Worm (Caenorhabditis elegans) whole organism, L4 larva: ENCODE data around the gene nhr-10.
A peak's percentile ranks its signal among the peaks of the same experiment; 100 is the strongest.

Experiments used
- D1046.2 ChIP-seq: fragments of 200-800 bp; sonication (Bioruptor generic); IDR thresholded peaks from 2 replicates; pipeline ENCODE4 v1.3.6; 2022; ENCODE audit warnings: missing genetic modification characterization, missing compliant biosample characterization
- F26F4.8 ChIP-seq: fragments of 200-800 bp; sonication (Bioruptor generic); conservative IDR thresholded peaks from 2 replicates; pipeline ENCODE4 v1.3.6; 2022; ENCODE audit warnings: missing genetic modification characterization, missing compliant biosample characterization
- F37D6.2 ChIP-seq: sonication (generic microtip); optimal IDR thresholded peaks from 2 replicates; lab custom pipeline; 2016; ENCODE audit warnings: mild to moderate bottlenecking, missing genetic modification characterization, missing compliant biosample characterization
- T20F7.1 ChIP-seq: fragments of 200-800 bp; sonication (Bioruptor generic); optimal IDR thresholded peaks from 2 replicates; lab custom pipeline; 2018; ENCODE audit warnings: mild to moderate bottlenecking, missing genetic modification characterization, missing compliant biosample characterization
- ama-1 ChIP-seq: fragments of 150-350 bp; optimal IDR thresholded peaks from 2 replicates; lab custom pipeline; 2014; ENCODE audit warnings: inconsistent platforms, mixed read lengths
- arid-1 ChIP-seq: fragments of 200-800 bp; sonication (Bioruptor generic); conservative IDR thresholded peaks from 2 replicates; pipeline ENCODE4 v1.3.6; 2022; ENCODE audit warnings: missing genetic modification reagents, missing genetic modification characterization, missing compliant biosample characterization
- ceh-20 ChIP-seq: fragments of 200-800 bp; sonication (Bioruptor generic); IDR thresholded peaks from 2 replicates; pipeline ENCODE4 v1.3.6; 2022; ENCODE audit warnings: missing genetic modification reagents, missing genetic modification characterization, missing compliant biosample characterization
- ceh-28 ChIP-seq: fragments of 150-350 bp; optimal IDR thresholded peaks from 2 replicates; lab custom pipeline; 2014; ENCODE audit warnings: missing biosample characterization, missing genetic modification reagents, missing genetic modification characterization
- ceh-44 ChIP-seq: fragments of 200-800 bp; sonication (Bioruptor generic); IDR thresholded peaks from 2 replicates; pipeline ENCODE4 v1.3.6; 2022; ENCODE audit warnings: missing genetic modification reagents, missing genetic modification characterization, missing compliant biosample characterization
- ceh-62 ChIP-seq: sonication (generic microtip); optimal IDR thresholded peaks from 2 replicates; lab custom pipeline; 2017; ENCODE audit warnings: missing biosample characterization, missing genetic modification characterization
- ctbp-1 ChIP-seq: fragments of 200-800 bp; sonication (Bioruptor generic); IDR thresholded peaks from 2 replicates; pipeline ENCODE4 v1.3.6; 2022; ENCODE audit warnings: missing genetic modification reagents, missing genetic modification characterization, missing compliant biosample characterization
- daf-16 ChIP-seq, 3 experiments: sonication (generic microtip); optimal IDR thresholded peaks; 2 replicates each; lab custom pipeline; 2016 to 2017; ENCODE audit warnings: missing genetic modification characterization in 3 of 3, missing genetic modification reagents in 3 of 3, mild to moderate bottlenecking in 2 of 3, missing compliant biosample characterization in 2 of 3, missing biosample characterization in 1 of 3, moderate library complexity in 1 of 3
- dmd-6 ChIP-seq: fragments of 200-800 bp; sonication (Bioruptor generic); IDR thresholded peaks from 2 replicates; pipeline ENCODE4 v1.3.6; 2022; ENCODE audit warnings: missing genetic modification reagents, missing genetic modification characterization, missing compliant biosample characterization
- dmd-8 ChIP-seq: fragments of 200-800 bp; sonication (Bioruptor generic); IDR thresholded peaks from 2 replicates; pipeline ENCODE4 v1.3.6; 2022; ENCODE audit warnings: missing genetic modification characterization, missing compliant biosample characterization
- dpl-1 ChIP-seq: fragments of 150-350 bp; optimal IDR thresholded peaks from 2 replicates; lab custom pipeline; 2014; ENCODE audit warnings: missing biosample characterization, missing genetic modification reagents, missing genetic modification characterization
- duxl-1 ChIP-seq: sonication (generic microtip); optimal IDR thresholded peaks from 2 replicates; lab custom pipeline; 2016; ENCODE audit warnings: mild to moderate bottlenecking, missing genetic modification characterization, moderate library complexity, missing compliant biosample characterization; ENCODE audit not compliant: poor library complexity
- dve-1 ChIP-seq: sonication (generic microtip); optimal IDR thresholded peaks from 2 replicates; lab custom pipeline; 2017; ENCODE audit warnings: antibody characterized with exemption, mild to moderate bottlenecking, missing genetic modification characterization, missing compliant biosample characterization; ENCODE audit not compliant: insufficient read depth
- fos-1 ChIP-seq: fragments of 150-350 bp; optimal IDR thresholded peaks from 2 replicates; lab custom pipeline; 2014; ENCODE audit warnings: missing biosample characterization, missing genetic modification characterization
- hif-1 ChIP-seq, 2 experiments: sonication (generic microtip); optimal IDR thresholded peaks; 2 replicates each; lab custom pipeline; 2016 to 2017; ENCODE audit warnings: missing compliant biosample characterization in 2 of 2, missing genetic modification characterization in 2 of 2, missing genetic modification reagents in 2 of 2, missing genotype in 2 of 2, mild to moderate bottlenecking in 1 of 2
- hlh-11 ChIP-seq: fragments of 200-800 bp; sonication (Bioruptor generic); optimal IDR thresholded peaks from 2 replicates; lab custom pipeline; 2018; ENCODE audit warnings: mild to moderate bottlenecking, missing genetic modification characterization, missing compliant biosample characterization
- hlh-30 ChIP-seq: sonication (generic microtip); optimal IDR thresholded peaks from 2 replicates; lab custom pipeline; 2017; ENCODE audit warnings: antibody characterized with exemption, mild to moderate bottlenecking, missing genetic modification characterization, missing compliant biosample characterization; ENCODE audit not compliant: insufficient read depth
- lim-7 ChIP-seq: fragments of 200-800 bp; sonication (Bioruptor generic); IDR thresholded peaks from 2 replicates; pipeline ENCODE4 v1.3.6; 2022; ENCODE audit warnings: missing genetic modification characterization, missing compliant biosample characterization
- lin-1 ChIP-seq: fragments of 200-800 bp; sonication (Bioruptor generic); IDR thresholded peaks from 2 replicates; pipeline ENCODE4 v1.3.6; 2022; ENCODE audit warnings: missing genetic modification reagents, missing genetic modification characterization, missing compliant biosample characterization
- lin-38 ChIP-seq: fragments of 200-800 bp; sonication (Bioruptor generic); IDR thresholded peaks from 2 replicates; pipeline ENCODE4 v1.3.6; 2022; ENCODE audit warnings: missing genetic modification reagents, missing genetic modification characterization, missing compliant biosample characterization
- lir-3 ChIP-seq: sonication (generic microtip); optimal IDR thresholded peaks from 2 replicates; lab custom pipeline; 2016; ENCODE audit warnings: mild to moderate bottlenecking, missing genetic modification characterization, missing compliant biosample characterization
- lsy-2 ChIP-seq, 2 experiments: fragments of 150-350 bp in 1 of 2; sonication (generic microtip) in 1 of 2; optimal IDR thresholded peaks; 2 replicates each; lab custom pipeline; 2014 to 2017; ENCODE audit warnings: missing biosample characterization in 2 of 2, missing genetic modification characterization in 2 of 2
- madf-9 ChIP-seq: fragments of 200-800 bp; sonication (Bioruptor generic); conservative IDR thresholded peaks from 2 replicates; pipeline ENCODE4 v1.3.6; 2022; ENCODE audit warnings: missing genetic modification reagents, missing genetic modification characterization, missing compliant biosample characterization
- mdl-1 ChIP-seq, 2 experiments: fragments of 150-350 bp in 1 of 2; sonication (generic microtip) in 1 of 2; optimal IDR thresholded peaks; 2 replicates each; lab custom pipeline; 2014 to 2017; ENCODE audit warnings: missing biosample characterization in 2 of 2, missing genetic modification characterization in 2 of 2
- mep-1 ChIP-seq: fragments of 150-350 bp; sonication (generic microtip); optimal IDR thresholded peaks from 3 replicates; lab custom pipeline; 2014; ENCODE audit warnings: missing biosample characterization, missing genetic modification characterization
- mes-2 ChIP-seq: sonication (generic microtip); optimal IDR thresholded peaks from 2 replicates; lab custom pipeline; 2016; ENCODE audit warnings: missing genotype, mild to moderate bottlenecking, missing genetic modification characterization, missing compliant biosample characterization; ENCODE audit not compliant: poor library complexity, severe bottlenecking
- mxl-2 ChIP-seq: fragments of 200-800 bp; sonication (Bioruptor generic); conservative IDR thresholded peaks from 2 replicates; pipeline ENCODE4 v1.3.6; 2022; ENCODE audit warnings: missing genetic modification reagents, missing genetic modification characterization, missing compliant biosample characterization
- nhr-10 ChIP-seq: fragments of 150-350 bp; optimal IDR thresholded peaks from 2 replicates; lab custom pipeline; 2014; ENCODE audit warnings: missing biosample characterization, missing genetic modification characterization
- nhr-102 ChIP-seq: sonication (generic microtip); optimal IDR thresholded peaks from 2 replicates; lab custom pipeline; 2016; ENCODE audit warnings: mild to moderate bottlenecking, missing genetic modification characterization, moderate library complexity, missing compliant biosample characterization
- nhr-11 ChIP-seq: fragments of 150-350 bp; optimal IDR thresholded peaks from 2 replicates; lab custom pipeline; 2014; ENCODE audit warnings: missing biosample characterization, missing genetic modification characterization
- nhr-28 ChIP-seq: fragments of 150-350 bp; optimal IDR thresholded peaks from 2 replicates; lab custom pipeline; 2014; ENCODE audit warnings: missing biosample characterization, missing genetic modification characterization
- nhr-41 ChIP-seq: fragments of 200-800 bp; sonication (Bioruptor generic); IDR thresholded peaks from 2 replicates; pipeline ENCODE4 v1.3.6; 2022; ENCODE audit warnings: missing genetic modification reagents, missing genetic modification characterization, missing compliant biosample characterization
- nhr-48 ChIP-seq: sonication (generic microtip); optimal IDR thresholded peaks from 2 replicates; lab custom pipeline; 2016; ENCODE audit warnings: mild to moderate bottlenecking, missing genetic modification characterization, missing compliant biosample characterization
- nhr-6 ChIP-seq: fragments of 150-350 bp; optimal IDR thresholded peaks from 2 replicates; lab custom pipeline; 2014; ENCODE audit warnings: missing biosample characterization, missing genetic modification characterization
- nhr-76 ChIP-seq: fragments of 150-350 bp; optimal IDR thresholded peaks from 2 replicates; lab custom pipeline; 2014; ENCODE audit warnings: missing biosample characterization, missing genetic modification characterization
- nhr-77 ChIP-seq: fragments of 150-350 bp; optimal IDR thresholded peaks from 2 replicates; lab custom pipeline; 2014; ENCODE audit warnings: missing biosample characterization, missing genetic modification characterization
- pqm-1 ChIP-seq: sonication (generic microtip); optimal IDR thresholded peaks from 2 replicates; lab custom pipeline; 2017; ENCODE audit warnings: missing biosample characterization, missing genetic modification characterization
- sdz-12 ChIP-seq: fragments of 200-800 bp; sonication (Bioruptor generic); optimal IDR thresholded peaks from 2 replicates; lab custom pipeline; 2018; ENCODE audit warnings: mild to moderate bottlenecking, missing genetic modification characterization, missing compliant biosample characterization
- spr-3 ChIP-seq: fragments of 200-800 bp; sonication (Bioruptor generic); optimal IDR thresholded peaks from 2 replicates; lab custom pipeline; 2018; ENCODE audit warnings: mild to moderate bottlenecking, missing genetic modification characterization, missing compliant biosample characterization
- unc-39 ChIP-seq: sonication (generic microtip); optimal IDR thresholded peaks from 2 replicates; lab custom pipeline; 2017; ENCODE audit warnings: missing biosample characterization, missing genetic modification characterization
- vab-7 ChIP-seq: fragments of 200-800 bp; sonication (Bioruptor generic); IDR thresholded peaks from 2 replicates; pipeline ENCODE4 v1.3.6; 2022; ENCODE audit warnings: missing genetic modification reagents, missing genetic modification characterization, missing compliant biosample characterization
- zip-11 ChIP-seq: fragments of 200-800 bp; sonication (Bioruptor generic); IDR thresholded peaks from 2 replicates; pipeline ENCODE4 v1.3.6; 2022; ENCODE audit warnings: missing genetic modification characterization, missing compliant biosample characterization
- ztf-7 ChIP-seq: fragments of 150-350 bp; optimal IDR thresholded peaks from 2 replicates; lab custom pipeline; 2014; ENCODE audit warnings: missing biosample characterization, missing genetic modification characterization

Gene nhr-10

DNA sequence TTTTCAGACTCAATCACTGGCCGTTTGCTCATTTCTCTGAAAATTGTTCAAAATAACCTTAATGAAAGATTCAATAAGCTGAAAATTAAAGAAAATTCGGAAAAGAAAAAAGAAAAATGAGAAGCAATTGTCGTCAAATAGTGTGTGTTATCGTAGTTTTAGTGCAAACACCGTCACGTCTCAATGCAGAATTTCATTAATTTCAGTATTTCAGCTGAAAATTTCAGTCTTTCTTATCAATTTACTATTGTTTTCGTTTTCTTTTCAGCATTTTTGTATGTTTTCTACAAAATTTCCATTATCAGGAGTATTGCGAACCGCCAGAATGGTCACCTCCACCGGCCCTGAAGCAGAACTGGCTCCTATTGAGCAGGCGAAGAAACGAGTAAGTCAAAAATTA, 7.6 kb upstream of the nhr-10 start, which contains the start of the genes B0280.9 and rpia-1 (continued):
- no peak for TF ChIP-seq hlh-30
- TF ChIP-seq ztf-7 (tag; lab: Kevin White, UChicago) = peak; percentile 5
- peak; percentile 6 for TF ChIP-seq dpl-1 (GFP tag; lab: Kevin White, UChicago)
- TF ChIP-seq hlh-11 (tag; lab: Kevin White, UChicago) = peak; percentile 40
- no peak for TF ChIP-seq ceh-62 (tag; lab: Kevin White, UChicago)
- no peak for TF ChIP-seq hif-1 (tag; optimal IDR thresholded peaks at IDR 0.05; lab: Kevin White, UChicago)
- no peak for TF ChIP-seq nhr-102 (tag; lab: Kevin White, UChicago)
- TF ChIP-seq lsy-2 (tag; optimal IDR thresholded peaks at IDR 0.05; lab: Kevin White, UChicago) = peak; percentile 42 to 96
- TF ChIP-seq unc-39 (tag; lab: Kevin White, UChicago) = no peak
- no peak for TF ChIP-seq lin-38 (GFP tag; lab: Robert Waterston, UW)

DNA sequence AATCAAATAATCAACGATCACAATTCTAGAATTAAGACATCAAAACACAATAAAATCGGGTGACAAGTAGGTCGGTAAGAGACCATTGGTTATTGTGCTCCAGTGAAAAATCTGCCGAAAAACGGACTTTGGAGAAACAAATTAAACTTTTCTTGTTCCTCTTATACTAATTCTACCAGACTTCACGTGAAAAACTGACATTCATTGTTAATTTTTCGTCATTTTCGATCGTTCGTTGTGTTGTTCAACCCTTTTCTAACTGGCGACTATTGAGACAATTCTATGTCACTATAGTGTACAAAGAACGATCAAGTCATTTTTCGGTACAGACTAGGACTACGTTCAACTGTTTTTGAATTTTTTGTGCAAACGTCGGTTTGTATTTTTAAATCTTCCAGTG, 5.2 kb upstream of the nhr-10 start:
- peak in 1 of 2 experiments; percentile 66 for TF ChIP-seq lsy-2 (tag; optimal IDR thresholded peaks at IDR 0.05; lab: Kevin White, UChicago)
- peak; percentile 63 for TF ChIP-seq nhr-28
- no peak for TF ChIP-seq F26F4.8
- TF ChIP-seq mxl-2 (GFP tag; lab: Robert Waterston, UW) = peak; percentile 96
- TF ChIP-seq lin-38 (GFP tag; lab: Robert Waterston, UW) = no peak
- peak; percentile 33 for TF ChIP-seq nhr-10
- TF ChIP-seq mep-1 = peak; percentile 40
- TF ChIP-seq duxl-1 (tag; lab: Kevin White, UChicago) = peak; percentile 16
- TF ChIP-seq nhr-77 (tag; lab: Kevin White, UChicago) = peak; percentile 29
- no peak for TF ChIP-seq ceh-28 (tag; lab: Kevin White, UChicago)
- peak; percentile 64 for TF ChIP-seq dve-1 (tag; lab: Kevin White, UChicago)
- peak; percentile 45 for TF ChIP-seq mes-2 (tag; lab: Kevin White, UChicago)
- no peak for TF ChIP-seq vab-7 (GFP tag; lab: Robert Waterston, UW)
- no peak for TF ChIP-seq lin-1 (GFP tag; lab: Robert Waterston, UW)
- TF ChIP-seq nhr-48 (tag; lab: Kevin White, UChicago) = peak; percentile 41
- peak; percentile 27 for TF ChIP-seq hlh-11 (tag; lab: Kevin White, UChicago)
- peak; percentile 31 for TF ChIP-seq ztf-7 (tag; lab: Kevin White, UChicago)
- TF ChIP-seq arid-1 (GFP tag; lab: Robert Waterston, UW) = 0 out of 2 replicates have a peak, but pooled peaks have one; percentile 14
- peak; percentile 12 for TF ChIP-seq pqm-1 (tag; lab: Kevin White, UChicago)
- peak; percentile 59 for TF ChIP-seq ama-1 (lab: Kevin White, UChicago)
- no peak for TF ChIP-seq nhr-6 (tag; lab: Kevin White, UChicago)
- no peak for TF ChIP-seq spr-3 (GFP tag; lab: Kevin White, UChicago)
- no peak for TF ChIP-seq sdz-12
- TF ChIP-seq fos-1 = no peak
- TF ChIP-seq ceh-44 (GFP tag; lab: Robert Waterston, UW) = no peak
- peak; percentile 37 for TF ChIP-seq hlh-30
- peak; percentile 39 for TF ChIP-seq T20F7.1 (GFP tag; lab: Kevin White, UChicago)
- TF ChIP-seq ctbp-1 = no peak
- TF ChIP-seq daf-16 (GFP tag; optimal IDR thresholded peaks at IDR 0.05; lab: Kevin White, UChicago) = no peak
- TF ChIP-seq daf-16 (tag; optimal IDR thresholded peaks at IDR 0.05; lab: Kevin White, UChicago) = peak; percentile 61
- peak; percentile 55; the same call in 1 of the 2 replicates for TF ChIP-seq dmd-6 (GFP tag; lab: Robert Waterston, UW)
- TF ChIP-seq, all 104 proteins: peak for 19

DNA sequence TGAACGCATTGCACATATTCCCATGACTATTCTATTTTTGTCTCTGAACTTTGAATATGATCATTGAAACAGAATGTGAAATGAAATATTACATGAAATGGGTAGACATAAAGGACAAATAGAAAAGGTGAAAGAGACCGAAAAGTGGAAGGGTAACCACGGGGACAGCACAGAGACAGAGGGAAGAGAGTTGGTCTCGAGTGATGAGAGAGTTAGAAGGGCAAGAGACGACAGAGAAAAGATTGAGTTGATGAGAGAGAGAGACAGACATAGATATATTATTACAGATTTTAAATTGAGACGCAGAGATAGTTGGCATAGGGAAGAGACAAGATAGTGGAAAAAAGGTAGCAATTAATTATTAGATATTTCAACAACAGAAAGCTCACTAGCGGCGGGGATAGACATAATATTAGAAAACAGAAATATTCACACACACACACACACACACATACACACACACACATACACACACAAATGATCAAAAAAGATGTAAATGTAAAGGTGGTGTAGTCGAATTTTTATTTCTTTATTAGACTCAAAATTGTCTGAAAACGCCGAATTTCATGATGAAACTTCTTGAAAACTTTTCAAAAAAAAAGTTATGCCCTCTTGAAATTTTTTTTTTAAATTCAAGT, 1.5 kb upstream of the nhr-10 start:
- TF ChIP-seq zip-11 (GFP tag; lab: Robert Waterston, UW) (no peak), dmd-8 (GFP tag; lab: Robert Waterston, UW) (no peak), D1046.2 (GFP tag; lab: Robert Waterston, UW) (no peak), nhr-76 (tag; lab: Kevin White, UChicago) (no peak), F37D6.2 (tag; lab: Kevin White, UChicago) (no peak), ceh-20 (no peak), mdl-1 (tag; optimal IDR thresholded peaks at IDR 0.05; lab: Kevin White, UChicago) (peak; percentile 46 to 71), madf-9 (GFP tag; lab: Robert Waterston, UW) (no peak), nhr-10 (peak; percentile 88), nhr-11 (tag; lab: Kevin White, UChicago) (peak; percentile 9), lir-3 (tag; lab: Kevin White, UChicago) (no peak), lim-7 (GFP tag; lab: Robert Waterston, UW) (no peak), nhr-48 (tag; lab: Kevin White, UChicago) (peak; percentile 33), nhr-41 (no peak), hlh-11 (tag; lab: Kevin White, UChicago) (peak; percentile 81)
